Worm (Caenorhabditis elegans) whole organism, L2 larva: ENCODE measurements around the gene ipp-5.

Experiments
- C34F6.9 ChIP-seq: fragments of 150-350 bp; optimal IDR thresholded peaks from 2 replicates; lab custom pipeline; 2014; ENCODE audit warnings: missing biosample characterization, missing genetic modification characterization
- F13H6.1 ChIP-seq: sonication (generic microtip); optimal IDR thresholded peaks from 2 replicates; lab custom pipeline; 2016; ENCODE audit warnings: missing genetic modification characterization, missing compliant biosample characterization
- R02D3.7 ChIP-seq: fragments of 150-350 bp; optimal IDR thresholded peaks from 2 replicates; lab custom pipeline; 2014; ENCODE audit warnings: missing biosample characterization, missing genetic modification characterization
- Y55F3AM.14 ChIP-seq: fragments of 200-800 bp; sonication (Bioruptor generic); optimal IDR thresholded peaks from 2 replicates; lab custom pipeline; 2018; ENCODE audit warnings: mild to moderate bottlenecking, missing genetic modification characterization, missing compliant biosample characterization
- ZK546.5 ChIP-seq: sonication (generic microtip); optimal IDR thresholded peaks from 2 replicates; lab custom pipeline; 2017; ENCODE audit warnings: missing biosample characterization, missing genetic modification characterization
- alr-1 ChIP-seq: fragments of 150-350 bp; optimal IDR thresholded peaks from 2 replicates; lab custom pipeline; 2014; ENCODE audit warnings: missing biosample characterization, missing genetic modification characterization
- aly-2 ChIP-seq: fragments of 150-350 bp; optimal IDR thresholded peaks from 2 replicates; lab custom pipeline; 2014; ENCODE audit warnings: missing biosample characterization, missing genetic modification characterization
- ama-1 ChIP-seq: fragments of 150-350 bp; optimal IDR thresholded peaks from 2 replicates; lab custom pipeline; 2018; ENCODE audit warnings: inconsistent platforms
- blmp-1 ChIP-seq: sonication (generic microtip); optimal IDR thresholded peaks from 2 replicates; lab custom pipeline; 2017; ENCODE audit warnings: missing genetic modification characterization, mild to moderate bottlenecking, missing compliant biosample characterization, antibody characterized with exemption, moderate library complexity; ENCODE audit not compliant: insufficient read depth
- ceh-16 ChIP-seq: fragments of 150-350 bp; optimal IDR thresholded peaks from 2 replicates; lab custom pipeline; 2014; ENCODE audit warnings: missing biosample characterization, missing genetic modification characterization
- ceh-82 ChIP-seq: fragments of 150-350 bp; optimal IDR thresholded peaks from 2 replicates; lab custom pipeline; 2014; ENCODE audit warnings: missing biosample characterization, missing genetic modification characterization
- crh-2 ChIP-seq: sonication (generic microtip); optimal IDR thresholded peaks from 2 replicates; lab custom pipeline; 2017; ENCODE audit warnings: missing biosample characterization, missing genetic modification characterization
- dmd-4 ChIP-seq: sonication (generic microtip); optimal IDR thresholded peaks from 2 replicates; lab custom pipeline; 2017; ENCODE audit warnings: missing biosample characterization, missing genetic modification characterization
- elt-1 ChIP-seq: fragments of 150-350 bp; optimal IDR thresholded peaks from 2 replicates; lab custom pipeline; 2014; ENCODE audit warnings: missing biosample characterization, missing genetic modification characterization
- elt-3 ChIP-seq: sonication (generic microtip); optimal IDR thresholded peaks from 2 replicates; lab custom pipeline; 2017; ENCODE audit warnings: missing biosample characterization, missing genetic modification characterization
- fos-1 ChIP-seq: fragments of 150-350 bp; optimal IDR thresholded peaks from 2 replicates; lab custom pipeline; 2014; ENCODE audit warnings: missing biosample characterization, missing genetic modification characterization
- gmeb-1 ChIP-seq: fragments of 150-350 bp; optimal IDR thresholded peaks from 2 replicates; lab custom pipeline; 2014; ENCODE audit warnings: missing biosample characterization, missing genetic modification characterization
- lin-11 ChIP-seq: fragments of 150-350 bp; sonication (generic microtip); optimal IDR thresholded peaks from 2 replicates; lab custom pipeline; 2014; ENCODE audit warnings: missing biosample characterization, missing genetic modification characterization, inconsistent platforms, mixed read lengths
- lin-39 ChIP-seq: fragments of 150-350 bp; optimal IDR thresholded peaks from 2 replicates; lab custom pipeline; 2014; ENCODE audit warnings: missing biosample characterization, missing genetic modification reagents, missing genetic modification characterization
- lsy-2 ChIP-seq, 2 experiments: fragments of 150-350 bp in 1 of 2; sonication (generic microtip) in 1 of 2; optimal IDR thresholded peaks; 2 replicates each; lab custom pipeline; 2014 to 2017; ENCODE audit warnings: missing biosample characterization in 2 of 2, missing genetic modification characterization in 2 of 2
- mab-5 ChIP-seq: fragments of 150-350 bp; optimal IDR thresholded peaks from 2 replicates; lab custom pipeline; 2014; ENCODE audit warnings: missing biosample characterization, missing genetic modification characterization
- mbf-1 ChIP-seq: sonication (generic microtip); optimal IDR thresholded peaks from 2 replicates; lab custom pipeline; 2017; ENCODE audit warnings: missing biosample characterization, missing genetic modification characterization
- nhr-10 ChIP-seq: sonication (generic microtip); optimal IDR thresholded peaks from 2 replicates; lab custom pipeline; 2017; ENCODE audit warnings: missing biosample characterization, missing genetic modification characterization
- nhr-11 ChIP-seq: fragments of 150-350 bp; optimal IDR thresholded peaks from 2 replicates; lab custom pipeline; 2014; ENCODE audit warnings: missing biosample characterization, missing genetic modification characterization
- nhr-12 ChIP-seq: fragments of 150-350 bp; optimal IDR thresholded peaks from 2 replicates; lab custom pipeline; 2014; ENCODE audit warnings: missing biosample characterization, missing genetic modification characterization
- nhr-129 ChIP-seq: fragments of 150-350 bp; optimal IDR thresholded peaks from 2 replicates; lab custom pipeline; 2014; ENCODE audit warnings: missing biosample characterization, missing genetic modification characterization
- nhr-21 ChIP-seq: fragments of 150-350 bp; optimal IDR thresholded peaks from 2 replicates; lab custom pipeline; 2014; ENCODE audit warnings: missing biosample characterization, missing genetic modification characterization
- nhr-23 ChIP-seq: fragments of 150-350 bp; optimal IDR thresholded peaks from 2 replicates; lab custom pipeline; 2014; ENCODE audit warnings: missing biosample characterization, missing genetic modification reagents, missing genetic modification characterization
- nhr-237 ChIP-seq: fragments of 150-350 bp; optimal IDR thresholded peaks from 2 replicates; lab custom pipeline; 2014; ENCODE audit warnings: missing biosample characterization, missing genetic modification characterization
- nhr-25 ChIP-seq: fragments of 150-350 bp; sonication (generic microtip); optimal IDR thresholded peaks from 3 replicates; lab custom pipeline; 2014; ENCODE audit warnings: missing biosample characterization, missing genetic modification characterization
- nhr-6 ChIP-seq: fragments of 150-350 bp; optimal IDR thresholded peaks from 2 replicates; lab custom pipeline; 2014; ENCODE audit warnings: missing biosample characterization, missing genetic modification characterization
- nhr-77 ChIP-seq: fragments of 150-350 bp; optimal IDR thresholded peaks from 2 replicates; lab custom pipeline; 2014; ENCODE audit warnings: missing biosample characterization, missing genetic modification characterization
- peb-1 ChIP-seq: fragments of 150-350 bp; optimal IDR thresholded peaks from 2 replicates; lab custom pipeline; 2014; ENCODE audit warnings: missing biosample characterization, missing genetic modification characterization
- sem-4 ChIP-seq: fragments of 150-350 bp; optimal IDR thresholded peaks from 2 replicates; lab custom pipeline; 2014; ENCODE audit warnings: missing biosample characterization, missing genetic modification reagents, missing genetic modification characterization
- skn-1 ChIP-seq: sonication (generic microtip); optimal IDR thresholded peaks from 2 replicates; lab custom pipeline; 2017; ENCODE audit warnings: missing biosample characterization, missing genetic modification characterization
- sma-3 ChIP-seq: sonication (generic microtip); optimal IDR thresholded peaks from 2 replicates; lab custom pipeline; 2016; ENCODE audit warnings: missing genetic modification reagents, missing genetic modification characterization, missing compliant biosample characterization
- snpc-4 ChIP-seq: fragments of 150-350 bp; optimal IDR thresholded peaks from 2 replicates; lab custom pipeline; 2014; ENCODE audit warnings: missing biosample characterization, missing genetic modification characterization
- unc-39 ChIP-seq: fragments of 150-350 bp; optimal IDR thresholded peaks from 2 replicates; lab custom pipeline; 2014; ENCODE audit warnings: missing biosample characterization, missing genetic modification characterization
- unc-62 ChIP-seq: fragments of 150-350 bp; optimal IDR thresholded peaks from 2 replicates; lab custom pipeline; 2014; ENCODE audit warnings: missing biosample characterization, missing genetic modification reagents, missing genetic modification characterization
- ztf-1 ChIP-seq: fragments of 200-800 bp; sonication (Bioruptor generic); conservative IDR thresholded peaks from 2 replicates; pipeline ENCODE4 v1.3.6; 2022; ENCODE audit warnings: missing genetic modification characterization, missing compliant biosample characterization
- ztf-4 ChIP-seq: fragments of 150-350 bp; optimal IDR thresholded peaks from 2 replicates; lab custom pipeline; 2014; ENCODE audit warnings: missing biosample characterization, missing genetic modification characterization

The ipp-5 gene

ce11 chrX:6026732-6027528 is 4.3 kb upstream of the ipp-5 start:
- TF ChIP-seq sma-3 (GFP tag; lab: Kevin White, UChicago) (no peak), blmp-1 (tag; lab: Kevin White, UChicago) (peak; percentile 92), crh-2 (tag; lab: Kevin White, UChicago) (no peak), nhr-6 (tag; lab: Kevin White, UChicago) (no peak), alr-1 (tag; lab: Kevin White, UChicago) (no peak), ceh-82 (tag; lab: Kevin White, UChicago) (no peak), nhr-25 (tag; lab: Kevin White, UChicago) (no peak), nhr-237 (tag; lab: Kevin White, UChicago) (no peak), ztf-1 (GFP tag; lab: Robert Waterston, UW) (no peak)

ce11 chrX:6029075-6029474 is 2.2 kb upstream of the ipp-5 start:
- TF ChIP-seq nhr-25 (tag; lab: Kevin White, UChicago) (peak; percentile 5), lsy-2 (tag; optimal IDR thresholded peaks at IDR 0.05; lab: Kevin White, UChicago) (no peak), ceh-16 (tag; lab: Kevin White, UChicago) (peak; percentile 49)

ce11 chrX:6039544-6039943 is 8.3 kb downstream of the ipp-5 start, which contains the start of gene hsp-25:
Gene hsp-25 (minus strand): TSS chrX:6039644.
- no peak for TF ChIP-seq ZK546.5
- no peak for TF ChIP-seq snpc-4
- TF ChIP-seq nhr-6 (tag; lab: Kevin White, UChicago), result no peak
- TF ChIP-seq nhr-237 (tag; lab: Kevin White, UChicago), result no peak
- TF ChIP-seq nhr-77 (tag; lab: Kevin White, UChicago), result no peak
- TF ChIP-seq elt-3 (tag; lab: Kevin White, UChicago), result no peak

- TF ChIP-seq C34F6.9 (peak; percentile 20), skn-1 (tag; lab: Kevin White, UChicago) (no peak), lsy-2 (tag; optimal IDR thresholded peaks at IDR 0.05; lab: Kevin White, UChicago) (peak in 1 of 2 experiments; percentile 27), nhr-21 (tag; lab: Kevin White, UChicago) (no peak), ztf-4 (peak; percentile 44), crh-2 (tag; lab: Kevin White, UChicago) (peak; percentile 48)
These were observed 9.3 kb downstream of the ipp-5 start for ce11 chrX:6040435-6041093.

ce11 chrX:6041094-6041441 is 9.8 kb downstream of the ipp-5 start:
- TF ChIP-seq crh-2 (tag; lab: Kevin White, UChicago) (peak; percentile 8), fos-1 (peak; percentile 15), elt-1 (no peak), ama-1 (lab: Kevin White, UChicago) (no peak), elt-3 (tag; lab: Kevin White, UChicago) (no peak)

- TF ChIP-seq lin-39 (tag; lab: Kevin White, UChicago) (no peak), lin-11 (tag; lab: Kevin White, UChicago) (no peak), nhr-23 (no peak), alr-1 (tag; lab: Kevin White, UChicago) (no peak), peb-1 (tag; lab: Kevin White, UChicago) (no peak), ceh-16 (tag; lab: Kevin White, UChicago) (no peak), aly-2 (tag; lab: Kevin White, UChicago) (no peak), nhr-12 (tag; lab: Kevin White, UChicago) (no peak), nhr-11 (no peak), F13H6.1 (peak; percentile 90), unc-39 (no peak), crh-2 (tag; lab: Kevin White, UChicago) (peak; percentile 82), R02D3.7 (tag; lab: Kevin White, UChicago) (no peak), nhr-77 (tag; lab: Kevin White, UChicago) (no peak), nhr-6 (tag; lab: Kevin White, UChicago) (peak; percentile 74), unc-62 (GFP tag; lab: Kevin White, UChicago) (no peak), sma-3 (GFP tag; lab: Kevin White, UChicago) (peak; percentile 90), nhr-129 (tag; lab: Kevin White, UChicago) (peak; percentile 94), sem-4 (peak; percentile 86), mbf-1 (no peak), mab-5 (tag; lab: Kevin White, UChicago) (peak; percentile 4), nhr-237 (tag; lab: Kevin White, UChicago) (no peak), gmeb-1 (tag; lab: Kevin White, UChicago) (peak; percentile 56), Y55F3AM.14 (GFP tag; lab: Kevin White, UChicago) (peak; percentile 24), dmd-4 (tag; lab: Kevin White, UChicago) (no peak), ceh-82 (tag; lab: Kevin White, UChicago) (no peak), nhr-21 (tag; lab: Kevin White, UChicago) (peak; percentile 83), nhr-10 (tag; lab: Kevin White, UChicago) (peak; percentile 25)
These were observed 10.8 kb downstream of the ipp-5 start for ce11 chrX:6041995-6042481.
